Fruit fly (Drosophila melanogaster): ENCODE results near the gene Met.

Met gene

DNA sequence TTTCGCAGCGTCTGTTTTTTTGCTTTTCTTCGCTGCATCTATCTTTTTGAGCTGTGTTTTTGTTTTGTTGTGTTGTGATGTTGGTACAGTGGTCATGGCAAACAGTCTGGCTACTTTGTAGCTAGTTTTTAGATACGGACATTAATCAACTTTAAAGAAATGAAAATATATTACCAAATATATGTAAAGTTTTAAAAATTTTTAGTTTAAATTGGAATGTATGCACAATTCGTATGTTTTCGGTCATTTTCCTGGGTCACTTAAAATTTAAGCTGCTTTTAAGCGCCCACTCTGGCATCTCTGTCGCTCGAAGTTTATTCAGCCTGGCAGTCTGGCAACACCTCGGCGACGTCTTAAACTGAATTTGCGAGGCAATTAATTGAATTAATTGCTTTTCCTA lies 39.4 kb upstream of the Met start, which contains the start of gene CG11695 (continued):
- TF ChIP-seq CG9437 (GFP tag; optimal IDR thresholded peaks at IDR 0.05) (no peak), Tbp (GFP tag; optimal IDR thresholded peaks at IDR 0.05) (no peak), insv (GFP tag; optimal IDR thresholded peaks at IDR 0.05) (peak in 1 of 2 experiments; percentile 0), CG2875 (GFP tag; optimal IDR thresholded peaks at IDR 0.05) (no peak), crp (GFP tag; optimal IDR thresholded peaks at IDR 0.05) (peak in 1 of 2 experiments; percentile 67), CG10431 (GFP tag; optimal IDR thresholded peaks at IDR 0.05) (peak; percentile 9), sd (tag; optimal IDR thresholded peaks at IDR 0.05) (peak; percentile 46), CG17829 (tag; optimal IDR thresholded peaks at IDR 0.05) (peak; percentile 68), Fer1 (GFP tag; optimal IDR thresholded peaks at IDR 0.05) (peak; percentile 73), D19A (tag; optimal IDR thresholded peaks at IDR 0.05) (peak; percentile 34), aop (GFP tag; IDR thresholded peaks at IDR 0.05) (no peak), CG10959 (GFP tag; IDR thresholded peaks at IDR 0.05) (no peak), Ets65A (GFP tag) (peak; percentile 70), CG2712 (tag; optimal IDR thresholded peaks at IDR 0.05) (peak; percentile 69), CG31388 (GFP tag; optimal IDR thresholded peaks at IDR 0.05) (peak; percentile 9), CG43689 (GFP tag; IDR thresholded peaks at IDR 0.05) (no peak), pita (GFP tag; optimal IDR thresholded peaks at IDR 0.05) (no peak), CG8924 (tag; optimal IDR thresholded peaks at IDR 0.05) (peak; percentile 51), knrl (GFP tag; IDR thresholded peaks at IDR 0.05; ENCODE audit: partially characterized antibody) (no peak), ERR (GFP tag; optimal IDR thresholded peaks at IDR 0.05) (no peak), mam (GFP tag; optimal IDR thresholded peaks at IDR 0.05) (peak; percentile 61), cwo (GFP tag; optimal IDR thresholded peaks at IDR 0.05) (peak; percentile 19), Nf-YB (GFP tag; optimal IDR thresholded peaks at IDR 0.05) (peak; percentile 26), Rx (GFP tag; IDR thresholded peaks at IDR 0.05) (peak; percentile 46), inv (GFP tag; IDR thresholded peaks at IDR 0.05; ENCODE audit: partially characterized antibody) (no peak), her (GFP tag; optimal IDR thresholded peaks at IDR 0.05) (no peak), E2f1 (GFP tag; IDR thresholded peaks at IDR 0.05) (peak; percentile 35; the same call in 1 of the 2 replicates), pum (GFP tag; optimal IDR thresholded peaks at IDR 0.05) (peak; percentile 40), croc (GFP tag; conservative IDR thresholded peaks at IDR 0.05) (no peak), cg (GFP tag; optimal IDR thresholded peaks at IDR 0.05) (no peak), BtbVII (GFP tag; optimal IDR thresholded peaks at IDR 0.05) (peak; percentile 16), CG3281 (GFP tag; optimal IDR thresholded peaks at IDR 0.05) (peak; percentile 69), Pdp1 (GFP tag; optimal IDR thresholded peaks at IDR 0.05) (peak; percentile 35 to 47), CG11456 (GFP tag; IDR thresholded peaks at IDR 0.05) (peak; percentile 59; the same call in 1 of the 3 replicates), CG6854 (GFP tag; optimal IDR thresholded peaks at IDR 0.05) (no peak), CG11247 (GFP tag; IDR thresholded peaks at IDR 0.05) (peak; percentile 57), dmrt99B (tag; optimal IDR thresholded peaks at IDR 0.05) (peak; percentile 57), CG15601 (tag; optimal IDR thresholded peaks at IDR 0.05) (peak; percentile 44), CG15479 (GFP tag; optimal IDR thresholded peaks at IDR 0.05) (no peak), Sry-β (GFP tag; optimal IDR thresholded peaks at IDR 0.05) (peak; percentile 95), CG15011 (GFP tag; optimal IDR thresholded peaks at IDR 0.05) (no peak), Ssrp (tag; optimal IDR thresholded peaks at IDR 0.05) (peak; percentile 62), Sin3A (optimal IDR thresholded peaks at IDR 0.05) (peak; percentile 44), ems (GFP tag; optimal IDR thresholded peaks at IDR 0.05) (peak; percentile 25), seq (GFP tag; IDR thresholded peaks at IDR 0.05) (no peak), fd102C (GFP tag; optimal IDR thresholded peaks at IDR 0.05) (no peak), rib (GFP tag; IDR thresholded peaks at IDR 0.05) (no peak), NFAT (GFP tag; IDR thresholded peaks at IDR 0.05) (peak; percentile 70), so (GFP tag; IDR thresholded peaks at IDR 0.05) (no peak), Camta (GFP tag; optimal IDR thresholded peaks at IDR 0.05) (peak; percentile 29), CG18476 (GFP tag; optimal IDR thresholded peaks at IDR 0.05) (peak; percentile 27)
